Fruit fly (Drosophila melanogaster) Kc167 (cell line): ENCODE measurements around the gene Sptr.

Source experiments
- Sin3A ChIP-seq: fragments of >200 bp; optimal IDR thresholded peaks from 2 replicates; lab custom pipeline; 2018; ENCODE audit warnings: missing external identifiers
- h ChIP-seq: fragments of >200 bp; optimal IDR thresholded peaks from 3 replicates; lab custom pipeline; 2018; ENCODE audit warnings: missing external identifiers
- insv ChIP-seq: fragments of >200 bp; optimal IDR thresholded peaks from 3 replicates; lab custom pipeline; 2018; ENCODE audit warnings: missing external identifiers
- psq ChIP-seq: fragments of >200 bp; optimal IDR thresholded peaks from 2 replicates; lab custom pipeline; 2017; ENCODE audit warnings: missing external identifiers
- ttk ChIP-seq: sonication (Bioruptor generic); optimal IDR thresholded peaks from 2 replicates; lab custom pipeline; 2017; ENCODE audit warnings: missing external identifiers

- TF ChIP-seq ttk (lab: Kevin White, UChicago) = no peak
- no peak for TF ChIP-seq insv
- no peak for TF ChIP-seq h (lab: Kevin White, UChicago)
- no peak for TF ChIP-seq psq (lab: Kevin White, UChicago)
- no peak for TF ChIP-seq Sin3A (lab: Kevin White, UChicago)
These were observed 32.1 kb upstream of the Sptr start for dm6 chrX:8496362-8496761.
